Fruit fly (Drosophila melanogaster): ENCODE data around the gene CG33288.

dm6 chr3L:21388824-21389223 lies 38.8 kb upstream of the CG33288 start:
- no peak for TF ChIP-seq OdsH (GFP tag; optimal IDR thresholded peaks at IDR 0.05)
- no peak for TF ChIP-seq Gug (GFP tag; IDR thresholded peaks at IDR 0.05)
- TF ChIP-seq Ets96B (tag; optimal IDR thresholded peaks at IDR 0.05), result no peak
- no peak for TF ChIP-seq CG16779 (tag; optimal IDR thresholded peaks at IDR 0.05)
- no peak for TF ChIP-seq fkh (GFP tag; optimal IDR thresholded peaks at IDR 0.05)
- TF ChIP-seq fd85E (GFP tag; optimal IDR thresholded peaks at IDR 0.05), result no peak
- TF ChIP-seq Sox102F (GFP tag; optimal IDR thresholded peaks at IDR 0.05), result no peak
- TF ChIP-seq Ets21C (GFP tag; optimal IDR thresholded peaks at IDR 0.05), result no peak

All from whole organism, prepupa.